Fruit fly (Drosophila melanogaster): ENCODE results near the gene Pfdn1.

Gene Pfdn1

DNA sequence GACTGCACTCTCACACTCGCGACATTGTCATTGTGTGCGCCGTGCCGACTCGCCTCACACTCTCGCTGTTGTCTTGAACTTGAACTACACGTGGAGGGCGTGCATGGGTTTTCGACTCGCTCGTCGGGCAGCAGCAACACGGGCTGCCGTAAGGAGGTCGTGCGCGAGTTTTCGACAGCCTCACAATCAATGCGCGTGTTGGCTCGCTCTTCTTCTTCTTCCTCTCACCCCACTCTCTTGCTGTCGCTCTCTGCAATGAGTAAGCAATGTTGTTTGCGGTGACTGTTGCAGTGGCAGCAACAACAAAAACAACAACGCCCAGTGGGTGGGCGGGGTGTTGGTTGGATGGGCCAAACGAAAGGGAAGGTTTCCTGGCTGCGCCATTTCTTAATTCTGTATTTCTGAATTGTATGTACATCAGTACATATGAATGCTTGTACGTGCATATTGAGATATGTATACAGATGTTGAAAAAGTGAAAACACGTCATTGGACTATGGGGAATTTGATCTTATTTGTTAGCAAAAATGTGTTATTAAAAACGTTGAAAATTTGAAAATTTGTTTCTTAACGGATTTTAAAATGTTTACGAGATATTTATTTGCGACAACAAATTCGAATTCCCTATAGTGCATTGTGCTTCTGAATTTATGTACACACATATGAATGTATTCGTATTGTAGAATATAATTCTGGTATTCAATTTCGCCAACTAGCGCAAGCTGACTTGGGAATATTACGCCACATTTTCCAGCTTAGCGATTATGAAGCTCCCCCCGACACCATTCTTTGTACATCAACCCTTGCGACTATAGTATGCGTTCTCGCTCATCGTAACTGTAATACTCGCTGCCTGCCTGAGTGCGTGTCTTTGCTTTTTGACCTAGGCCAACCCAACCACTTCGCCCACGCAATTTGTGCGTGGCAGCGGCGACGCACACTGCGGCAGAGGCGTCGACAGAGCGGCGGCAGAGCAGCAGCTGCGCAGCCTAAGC lies 19.8 kb downstream of the Pfdn1 start (continued):
- 0 out of 2 replicates have a peak, but pooled peaks have one; percentile 5 for TF ChIP-seq Xrp1 (GFP tag; IDR thresholded peaks at IDR 0.05)
- TF ChIP-seq wdn (GFP tag; IDR thresholded peaks at IDR 0.05): no peak; the same call in 1 of the 2 replicates
- peak; percentile 50; the same call in 2 of the 3 replicates for TF ChIP-seq knrl (GFP tag; IDR thresholded peaks at IDR 0.05; ENCODE audit: partially characterized antibody)
- no peak for TF ChIP-seq CG9876 (GFP tag; optimal IDR thresholded peaks at IDR 0.05)
- peak in 1 of 2 experiments; percentile 12 for TF ChIP-seq dpn (GFP tag; optimal IDR thresholded peaks at IDR 0.05)
- TF ChIP-seq CG11723 (GFP tag; optimal IDR thresholded peaks at IDR 0.05): no peak
- no peak for TF ChIP-seq Chrac-16 (GFP tag; optimal IDR thresholded peaks at IDR 0.05)
- TF ChIP-seq bcd (GFP tag; optimal IDR thresholded peaks at IDR 0.05): peak; percentile 24
- TF ChIP-seq CG9817 (tag; optimal IDR thresholded peaks at IDR 0.05): no peak
- TF ChIP-seq z (GFP tag; IDR thresholded peaks at IDR 0.05): peak; percentile 91
- peak; percentile 35 for TF ChIP-seq CG12391 (tag; optimal IDR thresholded peaks at IDR 0.05)
- peak; percentile 12 for TF ChIP-seq tap (tag; optimal IDR thresholded peaks at IDR 0.05)
- TF ChIP-seq BEAF-32 (GFP tag; optimal IDR thresholded peaks at IDR 0.05): no peak
- TF ChIP-seq CG18764 (GFP tag; optimal IDR thresholded peaks at IDR 0.05): no peak
- no peak for TF ChIP-seq CG10147 (GFP tag; optimal IDR thresholded peaks at IDR 0.05)
- no peak for TF ChIP-seq CG4424 (GFP tag; optimal IDR thresholded peaks at IDR 0.05)
- TF ChIP-seq CG16815 (GFP tag; optimal IDR thresholded peaks at IDR 0.05): peak; percentile 20
- peak; percentile 74 for TF ChIP-seq ci (GFP tag; IDR thresholded peaks at IDR 0.05)
- peak; percentile 40; the same call in 1 of the 2 replicates for TF ChIP-seq CG11696 (GFP tag; IDR thresholded peaks at IDR 0.05)
- peak; percentile 67 for TF ChIP-seq CG4707 (GFP tag; optimal IDR thresholded peaks at IDR 0.05)
- TF ChIP-seq CG1602 (GFP tag; optimal IDR thresholded peaks at IDR 0.05): no peak
- TF ChIP-seq CG14667 (GFP tag; IDR thresholded peaks at IDR 0.05): no peak
- TF ChIP-seq CG9797 (GFP tag; optimal IDR thresholded peaks at IDR 0.05): no peak
- no peak for TF ChIP-seq CG7786 (GFP tag; optimal IDR thresholded peaks at IDR 0.05)
- peak; percentile 88 for TF ChIP-seq CG32767 (GFP tag; IDR thresholded peaks at IDR 0.05)
- no peak for TF ChIP-seq CG16863 (GFP tag; optimal IDR thresholded peaks at IDR 0.05)
- TF ChIP-seq ftz-f1 (GFP tag; optimal IDR thresholded peaks at IDR 0.05): peak; percentile 99
- no peak for TF ChIP-seq jigr1 (GFP tag; IDR thresholded peaks at IDR 0.05)
- TF ChIP-seq Asciz (GFP tag; optimal IDR thresholded peaks at IDR 0.05): peak; percentile 19
- TF ChIP-seq CG9932 (GFP tag; IDR thresholded peaks at IDR 0.05): peak; percentile 39; the same call in 1 of the 2 replicates
- peak; percentile 53 for TF ChIP-seq Scr (GFP tag; IDR thresholded peaks at IDR 0.05; ENCODE audit: partially characterized antibody)
- TF ChIP-seq MTF-1 (GFP tag; optimal IDR thresholded peaks at IDR 0.05; ENCODE audit: borderline replicate concordance): peak; percentile 58
- no peak for TF ChIP-seq CG1529 (GFP tag; optimal IDR thresholded peaks at IDR 0.05)
- peak; percentile 68 for TF ChIP-seq CG2120 (GFP tag; optimal IDR thresholded peaks at IDR 0.05)
- TF ChIP-seq Ptx1 (GFP tag; IDR thresholded peaks at IDR 0.05): no peak
- peak; percentile 44; the same call in 1 of the 3 replicates for TF ChIP-seq CG16813 (GFP tag; IDR thresholded peaks at IDR 0.05; ENCODE audit: partially characterized antibody)
- no peak for TF ChIP-seq cas (GFP tag; IDR thresholded peaks at IDR 0.05)
- no peak for TF ChIP-seq CG17802 (tag; optimal IDR thresholded peaks at IDR 0.05)
- TF ChIP-seq luna (GFP tag; optimal IDR thresholded peaks at IDR 0.05): no peak
- TF ChIP-seq vnd (GFP tag; IDR thresholded peaks at IDR 0.05; ENCODE audit: partially characterized antibody): no peak
- peak; percentile 81 for TF ChIP-seq CG12769 (tag; optimal IDR thresholded peaks at IDR 0.05)
- no peak for TF ChIP-seq dysf (GFP tag; IDR thresholded peaks at IDR 0.05)
- peak; percentile 12 for TF ChIP-seq nmo (GFP tag; optimal IDR thresholded peaks at IDR 0.05)
- TF ChIP-seq Oaz (GFP tag; IDR thresholded peaks at IDR 0.05): no peak
- no peak for TF ChIP-seq yki (optimal IDR thresholded peaks at IDR 0.05)
- TF ChIP-seq CG1024 (GFP tag; IDR thresholded peaks at IDR 0.05): no peak
- TF ChIP-seq Lim3 (GFP tag; IDR thresholded peaks at IDR 0.05): no peak
- no peak for TF ChIP-seq CG4617 (GFP tag; optimal IDR thresholded peaks at IDR 0.05; ENCODE audit: borderline replicate concordance)

Data from whole organism, embryonic.